Fruit fly (Drosophila melanogaster): ENCODE data around the gene Phlpp.

The Phlpp gene

DNA sequence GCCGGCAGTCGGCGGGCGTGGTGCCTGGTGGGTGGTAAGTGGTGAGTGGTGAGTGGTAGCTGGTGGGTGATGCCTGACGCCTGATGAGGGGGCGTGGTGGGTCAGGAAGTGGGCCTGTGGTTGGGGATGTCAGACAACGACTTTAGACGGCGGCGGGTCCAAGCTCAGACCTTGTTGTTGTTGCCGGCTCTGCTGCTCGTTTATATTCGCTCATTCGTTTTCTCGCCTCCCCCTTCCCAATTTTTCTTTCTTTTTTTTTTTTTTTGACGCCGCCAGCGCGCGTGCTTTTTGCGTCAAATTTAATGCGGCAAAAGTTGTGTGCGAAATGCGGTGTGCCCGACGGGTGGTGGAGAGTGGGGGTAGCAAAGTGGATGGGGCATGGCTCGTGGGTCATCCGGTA lies 39.3 kb upstream of the Phlpp start (continued):
- peak in 1 of 2 experiments; percentile 51 for TF ChIP-seq Hr51 (GFP tag; optimal IDR thresholded peaks at IDR 0.05)
- no peak for TF ChIP-seq ssp (GFP tag; IDR thresholded peaks at IDR 0.05)
- no peak for TF ChIP-seq NfI (GFP tag; optimal IDR thresholded peaks at IDR 0.05)
- TF ChIP-seq stwl (tag; optimal IDR thresholded peaks at IDR 0.05) = no peak
- TF ChIP-seq CG18262 (tag; optimal IDR thresholded peaks at IDR 0.05) = no peak
- TF ChIP-seq nerfin-2 (GFP tag; IDR thresholded peaks at IDR 0.05; ENCODE audit: partially characterized antibody) = no peak
- TF ChIP-seq Blimp-1 (GFP tag; optimal IDR thresholded peaks at IDR 0.05) = no peak
- no peak for TF ChIP-seq CG15514 (GFP tag; optimal IDR thresholded peaks at IDR 0.05)
- TF ChIP-seq dysf (GFP tag; IDR thresholded peaks at IDR 0.05) = 0 out of 3 replicates have a peak, but pooled peaks have one; percentile 3
- no peak for TF ChIP-seq CG2712 (tag; optimal IDR thresholded peaks at IDR 0.05)
- TF ChIP-seq Hsf (GFP tag; optimal IDR thresholded peaks at IDR 0.05) = no peak
- TF ChIP-seq CG13624 (GFP tag; optimal IDR thresholded peaks at IDR 0.05) = no peak
- no peak for TF ChIP-seq CG1792 (GFP tag; optimal IDR thresholded peaks at IDR 0.05)
- TF ChIP-seq gsb-n (tag; optimal IDR thresholded peaks at IDR 0.05) = no peak
- TF ChIP-seq dpn (GFP tag; optimal IDR thresholded peaks at IDR 0.05) = no peak
- TF ChIP-seq CG18011 (GFP tag; optimal IDR thresholded peaks at IDR 0.05) = no peak
- TF ChIP-seq pfk (GFP tag; optimal IDR thresholded peaks at IDR 0.05) = no peak
- TF ChIP-seq Hr39 (optimal IDR thresholded peaks at IDR 0.05) = no peak
- no peak for TF ChIP-seq CG32767 (GFP tag; IDR thresholded peaks at IDR 0.05)
- TF ChIP-seq H2.0 (GFP tag; IDR thresholded peaks at IDR 0.05) = no peak
- TF ChIP-seq prd (optimal IDR thresholded peaks at IDR 0.05) = no peak
- no peak for TF ChIP-seq prd (GFP tag; IDR thresholded peaks at IDR 0.05)
- no peak for TF ChIP-seq gem (tag; optimal IDR thresholded peaks at IDR 0.05)
- no peak for TF ChIP-seq CG10147 (GFP tag; optimal IDR thresholded peaks at IDR 0.05)
- no peak for TF ChIP-seq Optix (GFP tag; IDR thresholded peaks at IDR 0.05)
- no peak for TF ChIP-seq CG15479 (GFP tag; optimal IDR thresholded peaks at IDR 0.05)
- no peak for TF ChIP-seq pita (GFP tag; optimal IDR thresholded peaks at IDR 0.05)
- no peak for TF ChIP-seq CG4424 (GFP tag; optimal IDR thresholded peaks at IDR 0.05)
- TF ChIP-seq Pdp1 (GFP tag; optimal IDR thresholded peaks at IDR 0.05) = no peak
- TF ChIP-seq CG6689 (GFP tag; IDR thresholded peaks at IDR 0.05) = no peak
- TF ChIP-seq her (GFP tag; optimal IDR thresholded peaks at IDR 0.05) = no peak
- no peak for TF ChIP-seq danr (GFP tag; IDR thresholded peaks at IDR 0.05)
- no peak for TF ChIP-seq HLH3B (GFP tag; IDR thresholded peaks at IDR 0.05)
- no peak for TF ChIP-seq hb (GFP tag; IDR thresholded peaks at IDR 0.05; ENCODE audit: partially characterized antibody)
- TF ChIP-seq HLH54F (GFP tag; optimal IDR thresholded peaks at IDR 0.05) = no peak
- no peak for TF ChIP-seq shn (GFP tag; optimal IDR thresholded peaks at IDR 0.05)
- no peak for TF ChIP-seq Bteb2 (GFP tag; optimal IDR thresholded peaks at IDR 0.05)
- no peak for TF ChIP-seq dm (GFP tag; optimal IDR thresholded peaks at IDR 0.05)
- no peak for TF ChIP-seq Nf-YA (GFP tag; IDR thresholded peaks at IDR 0.05)
- TF ChIP-seq abd-A (tag; optimal IDR thresholded peaks at IDR 0.05) = peak; percentile 96
- no peak for TF ChIP-seq CG6175 (GFP tag; IDR thresholded peaks at IDR 0.05)
- TF ChIP-seq CG10366 (GFP tag; IDR thresholded peaks at IDR 0.05) = no peak
- TF ChIP-seq tio (GFP tag; optimal IDR thresholded peaks at IDR 0.05) = no peak
- no peak for TF ChIP-seq nom (GFP tag; optimal IDR thresholded peaks at IDR 0.05)
- peak; percentile 41 for TF ChIP-seq CG17359 (tag; optimal IDR thresholded peaks at IDR 0.05)
- TF ChIP-seq crc (GFP tag; optimal IDR thresholded peaks at IDR 0.05) = no peak
- TF ChIP-seq Hand (GFP tag; optimal IDR thresholded peaks at IDR 0.05) = no peak
- no peak for TF ChIP-seq toy (GFP tag; IDR thresholded peaks at IDR 0.05)
- TF ChIP-seq Oaz (GFP tag; IDR thresholded peaks at IDR 0.05) = no peak
- no peak for TF ChIP-seq CG1024 (GFP tag; IDR thresholded peaks at IDR 0.05)
- no peak for TF ChIP-seq caup (GFP tag; optimal IDR thresholded peaks at IDR 0.05; ENCODE audit: severe bottlenecking)
- TF ChIP-seq CG18599 (GFP tag; optimal IDR thresholded peaks at IDR 0.05) = no peak

Measured in whole organism, embryonic.